Fruit fly (Drosophila melanogaster) whole organism, prepupa: Measurements from ENCODE around the gene CG5151.

Source experiments
- Hr39 ChIP-seq: fragments of 200-800 bp; sonication (Bioruptor generic); optimal IDR thresholded peaks from 2 replicates; lab custom pipeline; 2016; ENCODE audit warnings: missing biosample characterization, missing genetic modification characterization
- Sox14 ChIP-seq: fragments of 200-800 bp; sonication (Bioruptor generic); optimal IDR thresholded peaks from 3 replicates; lab custom pipeline; 2016; ENCODE audit warnings: missing biosample characterization, missing genetic modification characterization

dm6 chr3L:16131264-16132066 lies 33.0 kb downstream of the CG5151 start, which contains the start of the genes Trs20 and elg1:
- no peak for TF ChIP-seq Hr39 (GFP tag; lab: Kevin White, UChicago)
- TF ChIP-seq Sox14 (GFP tag; lab: Kevin White, UChicago), result peak; percentile 30
